Worm (Caenorhabditis elegans) whole organism, L3 larva: ENCODE results near the gene gap-1.

Source experiments
- R02D3.7 ChIP-seq: fragments of 150-350 bp; optimal IDR thresholded peaks from 2 replicates; lab custom pipeline; 2014; ENCODE audit warnings: missing biosample characterization, missing genetic modification characterization
- ZK546.5 ChIP-seq: sonication (generic microtip); optimal IDR thresholded peaks from 2 replicates; lab custom pipeline; 2017; ENCODE audit warnings: missing biosample characterization, missing genetic modification characterization
- aly-2 ChIP-seq: fragments of 150-350 bp; optimal IDR thresholded peaks from 2 replicates; lab custom pipeline; 2014; ENCODE audit warnings: missing biosample characterization, missing genetic modification characterization
- ama-1 ChIP-seq: fragments of 150-350 bp; optimal IDR thresholded peaks from 2 replicates; lab custom pipeline; 2018
- ceh-82 ChIP-seq: fragments of 150-350 bp; optimal IDR thresholded peaks from 2 replicates; lab custom pipeline; 2014; ENCODE audit warnings: missing biosample characterization, missing genetic modification characterization
- ceh-9 ChIP-seq: sonication (generic microtip); optimal IDR thresholded peaks from 2 replicates; lab custom pipeline; 2018; ENCODE audit warnings: missing biosample characterization, missing genetic modification characterization
- egl-27 ChIP-seq: sonication (generic microtip); optimal IDR thresholded peaks from 4 replicates; lab custom pipeline; 2017; ENCODE audit warnings: missing biosample characterization, missing genetic modification reagents, missing genetic modification characterization
- egl-5 ChIP-seq: fragments of 150-350 bp; optimal IDR thresholded peaks from 2 replicates; lab custom pipeline; 2017; ENCODE audit warnings: missing biosample characterization, missing genetic modification reagents, missing genetic modification characterization, inconsistent platforms
- elt-1 ChIP-seq: fragments of 150-350 bp; optimal IDR thresholded peaks from 2 replicates; lab custom pipeline; 2014; ENCODE audit warnings: missing biosample characterization, missing genetic modification characterization
- elt-2 ChIP-seq: sonication (generic microtip); optimal IDR thresholded peaks from 2 replicates; lab custom pipeline; 2016; ENCODE audit warnings: missing genetic modification reagents, mild to moderate bottlenecking, missing genetic modification characterization, missing compliant biosample characterization
- elt-3 ChIP-seq, 3 experiments: fragments of 150-350 bp in 1 of 3; sonication (generic microtip) in 2 of 3; optimal IDR thresholded peaks; 2 replicates in 2 of 3; 4 replicates in 1 of 3; lab custom pipeline; 2014 to 2017; ENCODE audit warnings: missing biosample characterization in 3 of 3, missing genetic modification characterization in 3 of 3
- eor-1 ChIP-seq, 2 experiments: fragments of 150-350 bp; optimal IDR thresholded peaks; 2 replicates each; lab custom pipeline; 2014 to 2018; ENCODE audit warnings: missing biosample characterization in 2 of 2, missing genetic modification characterization in 2 of 2
- fkh-10 ChIP-seq: sonication (generic microtip); optimal IDR thresholded peaks from 2 replicates; lab custom pipeline; 2017; ENCODE audit warnings: missing biosample characterization, missing genetic modification reagents, missing genetic modification characterization
- fkh-2 ChIP-seq: fragments of 150-350 bp; optimal IDR thresholded peaks from 2 replicates; lab custom pipeline; 2014; ENCODE audit warnings: missing biosample characterization, missing genetic modification reagents, missing genetic modification characterization
- fos-1 ChIP-seq: fragments of 150-350 bp; optimal IDR thresholded peaks from 2 replicates; lab custom pipeline; 2014; ENCODE audit warnings: missing biosample characterization, missing genetic modification characterization
- lsy-12 ChIP-seq: sonication (generic microtip); optimal IDR thresholded peaks from 2 replicates; lab custom pipeline; 2016; ENCODE audit warnings: mild to moderate bottlenecking, missing genetic modification characterization, missing compliant biosample characterization
- mdl-1 ChIP-seq: fragments of 150-350 bp; optimal IDR thresholded peaks from 2 replicates; lab custom pipeline; 2014; ENCODE audit warnings: missing biosample characterization, missing genetic modification characterization
- mml-1 ChIP-seq: fragments of 150-350 bp; sonication (generic microtip); optimal IDR thresholded peaks from 3 replicates; lab custom pipeline; 2014; ENCODE audit warnings: missing biosample characterization, missing genetic modification characterization
- nfya-1 ChIP-seq: sonication (generic microtip); optimal IDR thresholded peaks from 2 replicates; lab custom pipeline; 2017; ENCODE audit warnings: missing genetic modification characterization, mild to moderate bottlenecking, missing compliant biosample characterization, antibody characterized with exemption, moderate library complexity; ENCODE audit not compliant: insufficient read depth
- nhr-12 ChIP-seq: fragments of 150-350 bp; optimal IDR thresholded peaks from 2 replicates; lab custom pipeline; 2014; ENCODE audit warnings: missing biosample characterization, missing genetic modification characterization
- nhr-23 ChIP-seq: fragments of 150-350 bp; optimal IDR thresholded peaks from 2 replicates; lab custom pipeline; 2014; ENCODE audit warnings: missing biosample characterization, missing genetic modification reagents, missing genetic modification characterization
- nhr-25 ChIP-seq: sonication (generic microtip); optimal IDR thresholded peaks from 2 replicates; lab custom pipeline; 2017; ENCODE audit warnings: missing biosample characterization, missing genetic modification characterization
- nhr-28 ChIP-seq: fragments of 150-350 bp; optimal IDR thresholded peaks from 2 replicates; lab custom pipeline; 2014; ENCODE audit warnings: missing biosample characterization, missing genetic modification characterization
- nhr-43 ChIP-seq: sonication (generic microtip); optimal IDR thresholded peaks from 2 replicates; lab custom pipeline; 2016; ENCODE audit warnings: mild to moderate bottlenecking, missing genetic modification characterization, missing compliant biosample characterization; ENCODE audit not compliant: poor library complexity, severe bottlenecking
- nhr-67 ChIP-seq: fragments of 150-350 bp; optimal IDR thresholded peaks from 2 replicates; lab custom pipeline; 2014; ENCODE audit warnings: missing biosample characterization, missing genetic modification characterization
- pha-4 ChIP-seq: fragments of 150-350 bp; optimal IDR thresholded peaks from 2 replicates; lab custom pipeline; 2014; ENCODE audit warnings: missing biosample characterization, missing genetic modification reagents, missing genetic modification characterization
- pqm-1 ChIP-seq: fragments of 150-350 bp; optimal IDR thresholded peaks from 2 replicates; lab custom pipeline; 2017; ENCODE audit warnings: missing biosample characterization, missing genetic modification characterization, inconsistent platforms
- snpc-4 ChIP-seq: fragments of 150-350 bp; optimal IDR thresholded peaks from 2 replicates; lab custom pipeline; 2014; ENCODE audit warnings: missing biosample characterization, missing genetic modification characterization
- tbx-2 ChIP-seq: sonication (generic microtip); optimal IDR thresholded peaks from 2 replicates; lab custom pipeline; 2016; ENCODE audit warnings: mild to moderate bottlenecking, missing genetic modification characterization, missing compliant biosample characterization
- unc-39 ChIP-seq: sonication (generic microtip); optimal IDR thresholded peaks from 4 replicates; lab custom pipeline; 2017; ENCODE audit warnings: missing biosample characterization, missing genetic modification characterization
- ztf-4 ChIP-seq: fragments of 150-350 bp; optimal IDR thresholded peaks from 2 replicates; lab custom pipeline; 2014; ENCODE audit warnings: missing biosample characterization, missing genetic modification characterization

gap-1 gene

ce11 chrX:2191925-2192554 is at the start of gene gap-1:
Gene gap-1, plus strand, starts transcription at chrX:2192504.
- TF ChIP-seq pha-4 (tag; lab: Kevin White, UChicago) (peak; percentile 45), R02D3.7 (tag; lab: Kevin White, UChicago) (no peak), fkh-10 (GFP tag; lab: Kevin White, UChicago) (peak; percentile 77)

ce11 chrX:2144236-2144635 is 48.1 kb upstream of the gap-1 start:
- TF ChIP-seq nhr-43 (peak; percentile 34), nhr-23 (peak; percentile 89), ceh-82 (tag; lab: Kevin White, UChicago) (no peak)

DNA sequence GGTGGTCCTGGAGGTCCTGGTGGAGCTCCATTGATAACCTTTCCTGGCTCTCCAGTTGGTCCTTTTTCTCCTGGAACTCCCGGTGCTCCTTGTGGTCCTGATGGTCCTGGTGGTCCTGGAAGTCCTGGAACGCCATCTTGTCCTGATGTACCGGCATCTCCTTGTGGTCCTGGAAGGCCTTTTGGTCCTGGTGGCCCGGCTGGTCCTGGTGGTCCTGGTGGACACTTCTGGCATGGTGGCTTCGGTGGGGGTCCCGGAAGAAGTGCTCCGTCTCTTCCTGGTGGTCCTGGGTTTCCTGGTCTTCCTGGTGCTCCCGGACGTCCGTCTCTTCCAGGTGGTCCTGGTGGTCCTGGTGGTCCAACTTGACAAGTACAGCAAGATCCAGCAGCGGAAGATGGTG is 47.4 kb upstream of the gap-1 start:
- TF ChIP-seq ceh-9 (tag; lab: Kevin White, UChicago) (no peak), mml-1 (tag; lab: Kevin White, UChicago) (no peak), egl-5 (tag; lab: Kevin White, UChicago) (no peak), nhr-12 (no peak), nhr-25 (no peak)

DNA sequence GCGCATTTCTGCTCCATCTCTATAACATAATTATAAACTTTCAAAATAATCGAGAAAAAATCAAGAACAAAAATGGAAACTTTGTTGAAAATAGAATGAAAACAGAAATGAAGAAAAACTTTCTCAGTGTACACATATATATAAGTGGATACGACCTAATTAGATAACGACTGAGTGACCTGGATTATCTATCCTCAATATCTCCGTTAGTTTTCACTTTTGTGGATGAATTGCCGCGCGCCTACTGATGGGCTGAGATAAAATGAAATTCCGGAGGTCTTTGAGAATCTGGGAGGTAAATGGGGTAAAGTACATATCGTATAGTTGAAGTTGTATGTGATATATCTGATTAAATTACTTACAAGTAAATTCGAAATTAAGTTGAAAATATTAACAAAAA is 46.7 kb upstream of the gap-1 start, which contains the start of gene dpy-3:
Gene dpy-3 (minus strand): TSS at position 19 of the 400 bp plus-strand sequence.
- TF ChIP-seq nhr-23 (peak; percentile 88), R02D3.7 (tag; lab: Kevin White, UChicago) (no peak), elt-1 (tag; lab: Kevin White, UChicago) (peak; percentile 39), snpc-4 (tag; lab: Kevin White, UChicago) (no peak), elt-3 (tag; optimal IDR thresholded peaks at IDR 0.05; lab: Kevin White, UChicago) (no peak)

ce11 chrX:2150006-2150405 is 42.3 kb upstream of the gap-1 start, which contains the start of gene npax-2:
Gene npax-2, minus strand, starts transcription at chrX:2150106.
- no peak for TF ChIP-seq lsy-12 (tag; lab: Kevin White, UChicago)
- no peak for TF ChIP-seq pha-4 (tag; lab: Kevin White, UChicago)
- TF ChIP-seq nhr-67 (tag; lab: Kevin White, UChicago): no peak
- no peak for TF ChIP-seq fos-1 (tag; lab: Kevin White, UChicago)
- TF ChIP-seq R02D3.7 (tag; lab: Kevin White, UChicago): no peak
- no peak for TF ChIP-seq nhr-43
- TF ChIP-seq, all 47 proteins: peak for 0

- TF ChIP-seq elt-1 (tag; lab: Kevin White, UChicago): no peak
- no peak for TF ChIP-seq tbx-2 (tag; lab: Kevin White, UChicago)
These were observed 40.2 kb upstream of the gap-1 start for ce11 chrX:2152062-2152461.

ce11 chrX:2153780-2154179 is 38.5 kb upstream of the gap-1 start:
- TF ChIP-seq pqm-1 (tag; lab: Kevin White, UChicago) (no peak), fkh-2 (tag; lab: Kevin White, UChicago) (no peak), ZK546.5 (tag; lab: Kevin White, UChicago) (no peak), mml-1 (tag; lab: Kevin White, UChicago) (no peak), mdl-1 (no peak), snpc-4 (tag; lab: Kevin White, UChicago) (no peak), egl-5 (tag; lab: Kevin White, UChicago) (no peak), ama-1 (no peak), tbx-2 (tag; lab: Kevin White, UChicago) (no peak), ceh-9 (tag; lab: Kevin White, UChicago) (no peak), elt-2 (no peak), ztf-4 (tag; lab: Kevin White, UChicago) (no peak), nhr-28 (tag; lab: Kevin White, UChicago) (no peak), eor-1 (tag; optimal IDR thresholded peaks at IDR 0.05; lab: Kevin White, UChicago) (no peak), aly-2 (tag; lab: Kevin White, UChicago) (no peak), egl-27 (tag; lab: Kevin White, UChicago) (no peak), fkh-10 (GFP tag; lab: Kevin White, UChicago) (no peak), unc-39 (tag; lab: Kevin White, UChicago) (no peak), nfya-1 (tag; lab: Kevin White, UChicago) (no peak)
